Worm (Caenorhabditis elegans): ENCODE data around the gene Y75B8A.32.

Gene Y75B8A.32

ce11 chrIII:12334268-12334667, 24.1 kb downstream of the Y75B8A.32 start:
- TF ChIP-seq tbx-11 (GFP tag; IDR thresholded peaks at IDR 0.05) (no peak), tbx-37 (GFP tag; conservative IDR thresholded peaks at IDR 0.05) (no peak), hmbx-1 (tag; optimal IDR thresholded peaks at IDR 0.05) (no peak), flt-1 (GFP tag; IDR thresholded peaks at IDR 0.05) (no peak), hmg-4 (GFP tag; optimal IDR thresholded peaks at IDR 0.05) (no peak), pes-1 (GFP tag; IDR thresholded peaks at IDR 0.05) (no peak), ceh-36 (tag; optimal IDR thresholded peaks at IDR 0.05) (no peak)

ce11 chrIII:12333445-12333844, 24.9 kb downstream of the Y75B8A.32 start, which contains the start of gene zip-1:
Gene zip-1, plus strand, starts transcription at chrIII:12333745.
- no peak for TF ChIP-seq ama-1 (optimal IDR thresholded peaks at IDR 0.05)
- TF ChIP-seq scrt-1 (GFP tag; IDR thresholded peaks at IDR 0.05), result no peak
- no peak for TF ChIP-seq tbx-37 (GFP tag; conservative IDR thresholded peaks at IDR 0.05)
- TF ChIP-seq B0310.2 (tag; optimal IDR thresholded peaks at IDR 0.05), result no peak
- no peak for TF ChIP-seq pes-1 (GFP tag; IDR thresholded peaks at IDR 0.05)
- no peak for TF ChIP-seq ceh-36 (tag; optimal IDR thresholded peaks at IDR 0.05)
- no peak for TF ChIP-seq ceh-13 (GFP tag; optimal IDR thresholded peaks at IDR 0.05)
- TF ChIP-seq hmbx-1 (tag; optimal IDR thresholded peaks at IDR 0.05), result no peak
- TF ChIP-seq tbx-11 (GFP tag; IDR thresholded peaks at IDR 0.05), result no peak
- no peak for TF ChIP-seq tra-4 (tag; optimal IDR thresholded peaks at IDR 0.05)
- TF ChIP-seq hmg-4 (GFP tag; optimal IDR thresholded peaks at IDR 0.05), result no peak
- TF ChIP-seq F13C5.2 (tag; optimal IDR thresholded peaks at IDR 0.05), result no peak
- no peak for TF ChIP-seq hnd-1 (tag; optimal IDR thresholded peaks at IDR 0.05)
- no peak for TF ChIP-seq aly-1 (tag; optimal IDR thresholded peaks at IDR 0.05)

ce11 chrIII:12331300-12331699, 27.1 kb downstream of the Y75B8A.32 start:
- no peak for TF ChIP-seq sea-1 (GFP tag; conservative IDR thresholded peaks at IDR 0.05)
- no peak for TF ChIP-seq pes-1 (GFP tag; IDR thresholded peaks at IDR 0.05)
- no peak for TF ChIP-seq hnd-1 (tag; optimal IDR thresholded peaks at IDR 0.05)
- no peak for TF ChIP-seq tra-4 (tag; optimal IDR thresholded peaks at IDR 0.05)
- TF ChIP-seq B0310.2 (tag; optimal IDR thresholded peaks at IDR 0.05), result no peak
- no peak for TF ChIP-seq hmg-4 (GFP tag; optimal IDR thresholded peaks at IDR 0.05)
- TF ChIP-seq hmbx-1 (tag; optimal IDR thresholded peaks at IDR 0.05), result no peak
- TF ChIP-seq scrt-1 (GFP tag; IDR thresholded peaks at IDR 0.05), result no peak
- no peak for TF ChIP-seq ama-1 (optimal IDR thresholded peaks at IDR 0.05)
- no peak for TF ChIP-seq F13C5.2 (tag; optimal IDR thresholded peaks at IDR 0.05)
- no peak for TF ChIP-seq tbx-37 (GFP tag; conservative IDR thresholded peaks at IDR 0.05)

ce11 chrIII:12327528-12327997, 30.8 kb downstream of the Y75B8A.32 start, which contains the start of the genes zip-12 and Y75B8A.63:
Gene zip-12, plus strand, starts transcription at chrIII:12327914.
Gene Y75B8A.63, plus strand, starts transcription at chrIII:12327947.
- TF ChIP-seq sea-1 (GFP tag; conservative IDR thresholded peaks at IDR 0.05) (no peak), scrt-1 (GFP tag; IDR thresholded peaks at IDR 0.05) (no peak), ets-7 (tag; optimal IDR thresholded peaks at IDR 0.05) (no peak), tbx-11 (GFP tag; IDR thresholded peaks at IDR 0.05) (no peak), pes-1 (GFP tag; IDR thresholded peaks at IDR 0.05) (no peak)

- TF ChIP-seq flt-1 (GFP tag; IDR thresholded peaks at IDR 0.05) (no peak), B0310.2 (tag; optimal IDR thresholded peaks at IDR 0.05) (no peak), ama-1 (optimal IDR thresholded peaks at IDR 0.05) (no peak), pes-1 (GFP tag; IDR thresholded peaks at IDR 0.05) (no peak), tbx-11 (GFP tag; IDR thresholded peaks at IDR 0.05) (no peak), sea-1 (GFP tag; conservative IDR thresholded peaks at IDR 0.05) (no peak), ceh-36 (tag; optimal IDR thresholded peaks at IDR 0.05) (no peak), scrt-1 (GFP tag; IDR thresholded peaks at IDR 0.05) (no peak), F13C5.2 (tag; optimal IDR thresholded peaks at IDR 0.05) (no peak), ets-7 (tag; optimal IDR thresholded peaks at IDR 0.05) (no peak)
Measured at ce11 chrIII:12325284-12325683, 33.1 kb downstream of the Y75B8A.32 start.

ce11 chrIII:12318794-12319193, 39.6 kb downstream of the Y75B8A.32 start, which contains the start of gene Y75B8A.28:
Gene Y75B8A.28, plus strand, starts transcription at chrIII:12319089.
- TF ChIP-seq F13C5.2 (tag; optimal IDR thresholded peaks at IDR 0.05), result no peak
- TF ChIP-seq ceh-36 (tag; optimal IDR thresholded peaks at IDR 0.05), result no peak
- TF ChIP-seq tra-4 (tag; optimal IDR thresholded peaks at IDR 0.05), result no peak
- TF ChIP-seq scrt-1 (GFP tag; IDR thresholded peaks at IDR 0.05), result no peak
- no peak for TF ChIP-seq hmbx-1 (tag; optimal IDR thresholded peaks at IDR 0.05)
- no peak for TF ChIP-seq hmg-4 (GFP tag; optimal IDR thresholded peaks at IDR 0.05)
- no peak for TF ChIP-seq ets-7 (tag; optimal IDR thresholded peaks at IDR 0.05)
- no peak for TF ChIP-seq sea-1 (GFP tag; conservative IDR thresholded peaks at IDR 0.05)
- no peak for TF ChIP-seq hnd-1 (tag; optimal IDR thresholded peaks at IDR 0.05)
- TF ChIP-seq B0310.2 (tag; optimal IDR thresholded peaks at IDR 0.05), result no peak
- TF ChIP-seq flt-1 (GFP tag; IDR thresholded peaks at IDR 0.05), result no peak
- TF ChIP-seq pes-1 (GFP tag; IDR thresholded peaks at IDR 0.05), result no peak
- TF ChIP-seq tbx-11 (GFP tag; IDR thresholded peaks at IDR 0.05), result no peak

- TF ChIP-seq hmbx-1 (tag; optimal IDR thresholded peaks at IDR 0.05), result no peak
- no peak for TF ChIP-seq ama-1 (optimal IDR thresholded peaks at IDR 0.05)
- no peak for TF ChIP-seq sea-1 (GFP tag; conservative IDR thresholded peaks at IDR 0.05)
- no peak for TF ChIP-seq ceh-13 (GFP tag; optimal IDR thresholded peaks at IDR 0.05)
Measured at ce11 chrIII:12317492-12317891, 40.9 kb downstream of the Y75B8A.32 start.

- no peak for TF ChIP-seq hmbx-1 (tag; optimal IDR thresholded peaks at IDR 0.05)
- TF ChIP-seq B0310.2 (tag; optimal IDR thresholded peaks at IDR 0.05), result no peak
- TF ChIP-seq F13C5.2 (tag; optimal IDR thresholded peaks at IDR 0.05), result no peak
- TF ChIP-seq flt-1 (GFP tag; IDR thresholded peaks at IDR 0.05), result no peak
- no peak for TF ChIP-seq sea-1 (GFP tag; conservative IDR thresholded peaks at IDR 0.05)
- no peak for TF ChIP-seq hnd-1 (tag; optimal IDR thresholded peaks at IDR 0.05)
- no peak for TF ChIP-seq ceh-13 (GFP tag; optimal IDR thresholded peaks at IDR 0.05)
- no peak for TF ChIP-seq ets-7 (tag; optimal IDR thresholded peaks at IDR 0.05)
- TF ChIP-seq scrt-1 (GFP tag; IDR thresholded peaks at IDR 0.05), result no peak
- no peak for TF ChIP-seq tbx-37 (GFP tag; conservative IDR thresholded peaks at IDR 0.05)
- TF ChIP-seq aly-1 (tag; optimal IDR thresholded peaks at IDR 0.05), result no peak
- TF ChIP-seq tbx-11 (GFP tag; IDR thresholded peaks at IDR 0.05), result no peak
- TF ChIP-seq ama-1 (optimal IDR thresholded peaks at IDR 0.05), result no peak
- no peak for TF ChIP-seq ceh-36 (tag; optimal IDR thresholded peaks at IDR 0.05)
- no peak for TF ChIP-seq pes-1 (GFP tag; IDR thresholded peaks at IDR 0.05)
- TF ChIP-seq tra-4 (tag; optimal IDR thresholded peaks at IDR 0.05), result no peak
- no peak for TF ChIP-seq hmg-4 (GFP tag; optimal IDR thresholded peaks at IDR 0.05)
Measured at ce11 chrIII:12315179-12315578, 43.2 kb downstream of the Y75B8A.32 start, which contains the start of gene Y75B8A.37. Gene Y75B8A.37, plus strand, starts transcription at chrIII:12315479.

Measured in whole organism, early embryonic.